Fruit fly (Drosophila melanogaster) whole organism, prepupa: ENCODE results near the gene Adsl.

Experiments
- Blimp-1 ChIP-seq: fragments of 200-800 bp; sonication (Bioruptor generic); optimal IDR thresholded peaks from 3 replicates; lab custom pipeline; 2017; ENCODE audit warnings: missing biosample characterization, missing genetic modification characterization, mild to moderate bottlenecking, moderate library complexity, missing genetic modification reagents
- CG10631 ChIP-seq: fragments of 200-800 bp; sonication (Bioruptor generic); optimal IDR thresholded peaks from 2 replicates; lab custom pipeline; 2016; ENCODE audit warnings: missing biosample characterization, missing genetic modification characterization
- CG10669 ChIP-seq: fragments of 200-800 bp; sonication (Bioruptor generic); optimal IDR thresholded peaks from 3 replicates; lab custom pipeline; 2018; ENCODE audit warnings: missing biosample characterization, mild to moderate bottlenecking, missing genetic modification characterization, moderate library complexity
- CG11294 ChIP-seq: fragments of 200-800 bp; sonication (Bioruptor generic); IDR thresholded peaks from 2 replicates; pipeline ENCODE4 v1.3.6; 2022; ENCODE audit warnings: missing biosample characterization, missing genetic modification characterization
- CG11762 ChIP-seq: fragments of 200-800 bp; sonication (Bioruptor generic); optimal IDR thresholded peaks from 3 replicates; lab custom pipeline; 2016; ENCODE audit warnings: missing biosample characterization, missing genetic modification characterization; ENCODE audit not compliant: insufficient read depth
- CG11902 ChIP-seq: fragments of 200-800 bp; sonication (Bioruptor generic); optimal IDR thresholded peaks from 3 replicates; lab custom pipeline; 2016; ENCODE audit warnings: missing biosample characterization, missing genetic modification characterization
- CG15336 ChIP-seq: fragments of 200-800 bp; sonication (Bioruptor generic); IDR thresholded peaks from 2 replicates; pipeline ENCODE4 v1.3.6; 2022; ENCODE audit warnings: missing biosample characterization, missing genetic modification characterization
- CG1621 ChIP-seq: fragments of 200-800 bp; sonication (Bioruptor generic); optimal IDR thresholded peaks from 3 replicates; lab custom pipeline; 2018; ENCODE audit warnings: missing biosample characterization, mild to moderate bottlenecking, missing genetic modification characterization
- CG16779 ChIP-seq: fragments of 200-800 bp; sonication (Bioruptor generic); optimal IDR thresholded peaks from 3 replicates; lab custom pipeline; 2017; ENCODE audit warnings: missing biosample characterization, mild to moderate bottlenecking, missing genetic modification characterization
- CG3032 ChIP-seq: fragments of 200-800 bp; optimal IDR thresholded peaks from 2 replicates; lab custom pipeline; 2019; ENCODE audit warnings: missing biosample characterization, mild to moderate bottlenecking, missing genetic modification characterization, moderate library complexity
- CG31627 ChIP-seq: fragments of 200-800 bp; sonication (Bioruptor generic); optimal IDR thresholded peaks from 3 replicates; lab custom pipeline; 2016; ENCODE audit warnings: missing biosample characterization, missing genetic modification characterization
- CG32006 ChIP-seq: fragments of 200-800 bp; sonication (Bioruptor generic); optimal IDR thresholded peaks from 3 replicates; lab custom pipeline; 2017; ENCODE audit warnings: missing biosample characterization, mild to moderate bottlenecking, missing genetic modification characterization
- CG34406 ChIP-seq: fragments of 200-800 bp; sonication (Bioruptor generic); optimal IDR thresholded peaks from 3 replicates; lab custom pipeline; 2016; ENCODE audit warnings: missing biosample characterization, missing genetic modification characterization
- CG3919 ChIP-seq: fragments of 200-800 bp; sonication (Bioruptor generic); optimal IDR thresholded peaks from 3 replicates; lab custom pipeline; 2016; ENCODE audit warnings: missing biosample characterization, missing genetic modification characterization
- CG6163 ChIP-seq: fragments of 200-800 bp; sonication (Bioruptor generic); IDR thresholded peaks from 3 replicates; pipeline ENCODE4 v1.3.6; 2022; ENCODE audit warnings: missing biosample characterization, missing genetic modification characterization
- CG6276 ChIP-seq: fragments of 200-800 bp; sonication (Bioruptor generic); optimal IDR thresholded peaks from 2 replicates; lab custom pipeline; 2017; ENCODE audit warnings: missing biosample characterization, mild to moderate bottlenecking, missing genetic modification characterization
- CG6792 ChIP-seq: fragments of 200-800 bp; sonication (Bioruptor generic); optimal IDR thresholded peaks from 3 replicates; lab custom pipeline; 2016; ENCODE audit warnings: missing biosample characterization, missing genetic modification characterization
- CG6808 ChIP-seq: fragments of 200-800 bp; sonication (Bioruptor generic); optimal IDR thresholded peaks from 3 replicates; lab custom pipeline; 2017; ENCODE audit warnings: missing biosample characterization, missing genetic modification characterization, mild to moderate bottlenecking, moderate library complexity, missing genetic modification reagents
- CG6854 ChIP-seq: fragments of 200-800 bp; sonication (Bioruptor generic); optimal IDR thresholded peaks from 2 replicates; lab custom pipeline; 2017; ENCODE audit warnings: missing biosample characterization, mild to moderate bottlenecking, missing genetic modification characterization
- CG8119 ChIP-seq: fragments of 200-800 bp; sonication (Bioruptor generic); IDR thresholded peaks from 3 replicates; pipeline ENCODE4 v1.3.6; 2022; ENCODE audit warnings: missing biosample characterization, missing genetic modification characterization
- CG8319 ChIP-seq: fragments of 200-800 bp; sonication (Bioruptor generic); optimal IDR thresholded peaks from 3 replicates; lab custom pipeline; 2016; ENCODE audit warnings: missing biosample characterization, missing genetic modification characterization
- CG9139 ChIP-seq: fragments of 200-800 bp; sonication (Bioruptor generic); optimal IDR thresholded peaks from 3 replicates; lab custom pipeline; 2017; ENCODE audit warnings: missing biosample characterization, mild to moderate bottlenecking, missing genetic modification characterization
- Eip75B ChIP-seq: fragments of 200-800 bp; sonication (Bioruptor generic); optimal IDR thresholded peaks from 3 replicates; lab custom pipeline; 2016; ENCODE audit warnings: missing biosample characterization, missing genetic modification characterization
- Eip78C ChIP-seq: fragments of 200-800 bp; sonication (Bioruptor generic); peaks from one replicate; lab custom pipeline; 2016; ENCODE audit warnings: missing biosample characterization, missing genetic modification characterization
- Eip93F ChIP-seq: fragments of 200-800 bp; sonication (Bioruptor generic); optimal IDR thresholded peaks from 2 replicates; lab custom pipeline; 2016; ENCODE audit warnings: missing biosample characterization, mild to moderate bottlenecking, missing genetic modification characterization
- Ets21C ChIP-seq: fragments of 200-800 bp; sonication (Bioruptor generic); optimal IDR thresholded peaks from 3 replicates; lab custom pipeline; 2016; ENCODE audit warnings: missing biosample characterization, missing genetic modification characterization
- Ets96B ChIP-seq: fragments of 200-800 bp; optimal IDR thresholded peaks from 2 replicates; lab custom pipeline; 2019; ENCODE audit warnings: missing biosample characterization, mild to moderate bottlenecking, missing genetic modification characterization, moderate library complexity
- Gug ChIP-seq: fragments of 200-800 bp; sonication (Bioruptor generic); IDR thresholded peaks from 2 replicates; pipeline ENCODE4 v1.3.6; 2022; ENCODE audit warnings: missing biosample characterization, missing genetic modification characterization
- Hr38 ChIP-seq: sonication (Bioruptor generic); optimal IDR thresholded peaks from 2 replicates; lab custom pipeline; 2016; ENCODE audit warnings: missing biosample characterization, missing genetic modification characterization
- Hr39 ChIP-seq: fragments of 200-800 bp; sonication (Bioruptor generic); optimal IDR thresholded peaks from 2 replicates; lab custom pipeline; 2016; ENCODE audit warnings: missing biosample characterization, missing genetic modification characterization
- Hr4 ChIP-seq: fragments of 200-800 bp; sonication (Bioruptor generic); optimal IDR thresholded peaks from 3 replicates; lab custom pipeline; 2016; ENCODE audit warnings: missing biosample characterization, missing genetic modification characterization
- Lpt ChIP-seq: fragments of 200-800 bp; sonication (Bioruptor generic); optimal IDR thresholded peaks from 3 replicates; lab custom pipeline; 2016; ENCODE audit warnings: missing biosample characterization, missing genetic modification characterization
- Met ChIP-seq: fragments of 200-800 bp; sonication (Bioruptor generic); optimal IDR thresholded peaks from 3 replicates; lab custom pipeline; 2016; ENCODE audit warnings: missing biosample characterization, missing genetic modification characterization
- OdsH ChIP-seq: fragments of 200-800 bp; sonication (Bioruptor generic); optimal IDR thresholded peaks from 3 replicates; lab custom pipeline; 2016; ENCODE audit warnings: missing biosample characterization, missing genetic modification characterization
- Sox102F ChIP-seq: fragments of 200-800 bp; sonication (Bioruptor generic); optimal IDR thresholded peaks from 2 replicates; lab custom pipeline; 2016; ENCODE audit warnings: missing biosample characterization, mild to moderate bottlenecking, missing genetic modification characterization
- Sox14 ChIP-seq: fragments of 200-800 bp; sonication (Bioruptor generic); optimal IDR thresholded peaks from 3 replicates; lab custom pipeline; 2016; ENCODE audit warnings: missing biosample characterization, missing genetic modification characterization
- Sox15 ChIP-seq: fragments of 200-800 bp; sonication (Bioruptor generic); optimal IDR thresholded peaks from 3 replicates; lab custom pipeline; 2016; ENCODE audit warnings: missing biosample characterization, missing genetic modification characterization
- achi ChIP-seq: fragments of 200-800 bp; sonication (Bioruptor generic); optimal IDR thresholded peaks from 3 replicates; lab custom pipeline; 2016; ENCODE audit warnings: missing biosample characterization, missing genetic modification characterization
- acj6 ChIP-seq: fragments of 200-800 bp; sonication (Bioruptor generic); optimal IDR thresholded peaks from 3 replicates; lab custom pipeline; 2016; ENCODE audit warnings: missing biosample characterization, missing genetic modification characterization
- cyc ChIP-seq: fragments of 200-800 bp; sonication (Bioruptor generic); optimal IDR thresholded peaks from 3 replicates; lab custom pipeline; 2016; ENCODE audit warnings: missing biosample characterization, missing genetic modification characterization
- dac ChIP-seq: fragments of 200-800 bp; sonication (Bioruptor generic); optimal IDR thresholded peaks from 2 replicates; lab custom pipeline; 2017; ENCODE audit warnings: missing biosample characterization, mild to moderate bottlenecking, missing genetic modification characterization
- esn ChIP-seq: fragments of 200-800 bp; sonication (Bioruptor generic); optimal IDR thresholded peaks from 2 replicates; lab custom pipeline; 2016; ENCODE audit warnings: missing biosample characterization, mild to moderate bottlenecking, missing genetic modification characterization, moderate library complexity
- fd59A ChIP-seq: fragments of 200-800 bp; sonication (Bioruptor generic); optimal IDR thresholded peaks from 2 replicates; lab custom pipeline; 2017; ENCODE audit warnings: missing biosample characterization, mild to moderate bottlenecking, missing genetic modification characterization, missing genetic modification reagents
- fd85E ChIP-seq: fragments of 200-800 bp; sonication (Bioruptor generic); optimal IDR thresholded peaks from 3 replicates; lab custom pipeline; 2016; ENCODE audit warnings: missing biosample characterization, missing genetic modification characterization
- fkh ChIP-seq: fragments of 200-800 bp; sonication (Bioruptor generic); optimal IDR thresholded peaks from 3 replicates; lab custom pipeline; 2017; ENCODE audit warnings: missing biosample characterization, mild to moderate bottlenecking, missing genetic modification characterization, moderate library complexity
- lz ChIP-seq: fragments of 200-800 bp; sonication (Bioruptor generic); optimal IDR thresholded peaks from 3 replicates; lab custom pipeline; 2016; ENCODE audit warnings: missing biosample characterization, missing genetic modification characterization
- net ChIP-seq: fragments of 200-800 bp; sonication (Bioruptor generic); optimal IDR thresholded peaks from 3 replicates; lab custom pipeline; 2016; ENCODE audit warnings: missing biosample characterization, missing genetic modification characterization
- pdm3 ChIP-seq: fragments of 200-800 bp; sonication (Bioruptor generic); optimal IDR thresholded peaks from 3 replicates; lab custom pipeline; 2016; ENCODE audit warnings: missing biosample characterization, missing genetic modification characterization
- salr ChIP-seq, 2 experiments: fragments of 200-800 bp; sonication (Bioruptor generic); optimal IDR thresholded peaks; 3 replicates each; lab custom pipeline; 2016 to 2018; ENCODE audit warnings: missing biosample characterization in 2 of 2, missing genetic modification characterization in 2 of 2, mild to moderate bottlenecking in 1 of 2
- spab ChIP-seq: fragments of 200-800 bp; sonication (Bioruptor generic); optimal IDR thresholded peaks from 2 replicates; lab custom pipeline; 2017; ENCODE audit warnings: missing biosample characterization, mild to moderate bottlenecking, missing genetic modification characterization, missing genetic modification reagents
- ss ChIP-seq, 2 experiments: fragments of 200-800 bp; sonication (Bioruptor generic); optimal IDR thresholded peaks; 2 replicates in 1 of 2; 3 replicates in 1 of 2; lab custom pipeline; 2017 to 2018; ENCODE audit warnings: mild to moderate bottlenecking in 2 of 2, missing biosample characterization in 2 of 2, missing genetic modification characterization in 2 of 2, moderate library complexity in 1 of 2
- svp ChIP-seq: fragments of 200-800 bp; sonication (Bioruptor generic); peaks from one replicate; lab custom pipeline; 2016; ENCODE audit warnings: missing biosample characterization, missing genetic modification characterization

The Adsl gene

dm6 chr3R:17020956-17021355 is at the start of gene Adsl:
Gene Adsl (minus strand): TSS chr3R:17021120.
- TF ChIP-seq Hr4 (no peak), CG6854 (no peak), cyc (GFP tag; lab: Kevin White, UChicago) (peak; percentile 16), OdsH (GFP tag; lab: Kevin White, UChicago) (peak; percentile 24), CG8119 (no peak), achi (GFP tag; lab: Kevin White, UChicago) (no peak), Sox15 (no peak), Sox14 (GFP tag; lab: Kevin White, UChicago) (peak; percentile 18), CG16779 (peak; percentile 23), Ets96B (tag; lab: Kevin White, UChicago) (no peak), esn (GFP tag; lab: Kevin White, UChicago) (no peak), pdm3 (GFP tag; lab: Kevin White, UChicago) (peak; percentile 46), lz (GFP tag; lab: Kevin White, UChicago) (peak; percentile 60), fd59A (GFP tag; lab: Kevin White, UChicago) (no peak), CG6163 (GFP tag; lab: Robert Waterston, UW) (peak; percentile 45; the same call in 1 of the 3 replicates), CG15336 (GFP tag; lab: Robert Waterston, UW) (no peak), Gug (GFP tag; lab: Robert Waterston, UW) (no peak), CG11902 (GFP tag; lab: Kevin White, UChicago) (no peak), Met (GFP tag; lab: Kevin White, UChicago) (peak; percentile 67), CG1621 (peak; percentile 56), fkh (GFP tag; lab: Kevin White, UChicago) (no peak), spab (peak; percentile 27), Eip75B (GFP tag; lab: Kevin White, UChicago) (peak; percentile 60), salr (GFP tag; optimal IDR thresholded peaks at IDR 0.05; lab: Kevin White, UChicago) (peak in 1 of 2 experiments; percentile 36), CG9139 (GFP tag; lab: Kevin White, UChicago) (peak; percentile 34), Hr38 (GFP tag; lab: Kevin White, UChicago) (no peak), CG3919 (GFP tag; lab: Kevin White, UChicago) (peak; percentile 69), Eip78C (GFP tag; lab: Kevin White, UChicago) (peak; percentile 90), CG32006 (GFP tag; lab: Kevin White, UChicago) (no peak), Lpt (GFP tag; lab: Kevin White, UChicago) (no peak), CG3032 (tag; lab: Kevin White, UChicago) (no peak), CG11294 (no peak), CG10669 (GFP tag; lab: Kevin White, UChicago) (peak; percentile 30), ss (GFP tag; optimal IDR thresholded peaks at IDR 0.05; lab: Kevin White, UChicago) (no peak), svp (GFP tag; lab: Kevin White, UChicago) (peak; percentile 73), Blimp-1 (GFP tag; lab: Kevin White, UChicago) (peak; percentile 27), CG34406 (GFP tag; lab: Kevin White, UChicago) (peak; percentile 62), net (GFP tag; lab: Kevin White, UChicago) (peak; percentile 65), CG31627 (GFP tag; lab: Kevin White, UChicago) (peak; percentile 18), acj6 (GFP tag; lab: Kevin White, UChicago) (peak; percentile 49), Ets21C (GFP tag; lab: Kevin White, UChicago) (no peak), Sox102F (GFP tag; lab: Kevin White, UChicago) (peak; percentile 54), fd85E (GFP tag; lab: Kevin White, UChicago) (peak; percentile 44), CG6808 (peak; percentile 56), CG10631 (GFP tag; lab: Kevin White, UChicago) (no peak), Hr39 (GFP tag; lab: Kevin White, UChicago) (no peak), CG8319 (GFP tag; lab: Kevin White, UChicago) (peak; percentile 28), dac (GFP tag; lab: Kevin White, UChicago) (no peak), CG11762 (GFP tag; lab: Kevin White, UChicago) (peak; percentile 31), CG6792 (peak; percentile 38), CG6276 (GFP tag; lab: Kevin White, UChicago) (no peak), Eip93F (GFP tag; lab: Kevin White, UChicago) (no peak)
